In genomic region chrX:9843568-9843967, ce11 we compare ENCODE assay signal across 4 worm cellular contexts.
TF ChIP-seq lines count a peak whose summit lies in the region.

No protein-coding gene starts in this region.

TF ChIP-seq in whole organism, L1 larva, 84 proteins besides CTCF, POLR2A, EP300 and RAD21:
- no peak for TF ChIP-seq sox-4 (tag; optimal IDR thresholded peaks at IDR 0.05; lab: Kevin White, UChicago)
- TF ChIP-seq lsy-2 (tag; optimal IDR thresholded peaks at IDR 0.05; lab: Kevin White, UChicago): no peak
- no peak for TF ChIP-seq unc-86 (tag; optimal IDR thresholded peaks at IDR 0.05; lab: Kevin White, UChicago)
- TF ChIP-seq lin-15B (tag; optimal IDR thresholded peaks at IDR 0.05; lab: Kevin White, UChicago): no peak
- TF ChIP-seq mef-2 (tag; optimal IDR thresholded peaks at IDR 0.05; lab: Kevin White, UChicago): no peak
- no peak for TF ChIP-seq tbx-2 (tag; optimal IDR thresholded peaks at IDR 0.05; lab: Kevin White, UChicago)
- peak; percentile 7 for TF ChIP-seq lin-14 (GFP tag; optimal IDR thresholded peaks at IDR 0.05; lab: Kevin White, UChicago)
- no peak for TF ChIP-seq lin-13 (GFP tag; optimal IDR thresholded peaks at IDR 0.05; lab: Kevin White, UChicago)
- no peak for TF ChIP-seq sptf-1 (tag; optimal IDR thresholded peaks at IDR 0.05; lab: Kevin White, UChicago)
- peak; percentile 46 for TF ChIP-seq rnt-1 (tag; optimal IDR thresholded peaks at IDR 0.05; lab: Kevin White, UChicago)
- no peak for TF ChIP-seq C34B4.2 (tag; optimal IDR thresholded peaks at IDR 0.05; lab: Kevin White, UChicago)
- no peak for TF ChIP-seq dpl-1 (GFP tag; optimal IDR thresholded peaks at IDR 0.05; lab: Kevin White, UChicago)
- TF ChIP-seq irx-1 (tag; optimal IDR thresholded peaks at IDR 0.05; lab: Kevin White, UChicago): no peak
- TF ChIP-seq zag-1 (tag; optimal IDR thresholded peaks at IDR 0.05; lab: Kevin White, UChicago): no peak
- no peak for TF ChIP-seq snpc-4 (tag; optimal IDR thresholded peaks at IDR 0.05; lab: Kevin White, UChicago)
- TF ChIP-seq lin-39 (tag; optimal IDR thresholded peaks at IDR 0.05; lab: Kevin White, UChicago): no peak
- no peak for TF ChIP-seq nhr-90 (tag; optimal IDR thresholded peaks at IDR 0.05; lab: Kevin White, UChicago; ENCODE audit: poor library complexity)
- TF ChIP-seq egl-27 (tag; optimal IDR thresholded peaks at IDR 0.05; lab: Kevin White, UChicago): no peak

TF ChIP-seq in whole organism, L3 larva, 47 proteins besides CTCF, POLR2A, EP300 and RAD21:
- TF ChIP-seq egl-5 (tag; optimal IDR thresholded peaks at IDR 0.05; lab: Kevin White, UChicago) (peak; percentile 16), fkh-10 (GFP tag; optimal IDR thresholded peaks at IDR 0.05; lab: Kevin White, UChicago) (no peak)

TF ChIP-seq in whole organism, late embryonic, 69 proteins besides CTCF, POLR2A, EP300 and RAD21:
- no peak for TF ChIP-seq rnt-1 (tag; optimal IDR thresholded peaks at IDR 0.05; lab: Kevin White, UChicago)
- no peak for TF ChIP-seq ceh-18 (tag; optimal IDR thresholded peaks at IDR 0.05; lab: Kevin White, UChicago)
- TF ChIP-seq pat-9 (tag; optimal IDR thresholded peaks at IDR 0.05; lab: Kevin White, UChicago): no peak
- no peak for TF ChIP-seq ttx-3 (tag; optimal IDR thresholded peaks at IDR 0.05; lab: Kevin White, UChicago)
- no peak for TF ChIP-seq sox-2 (GFP tag; IDR thresholded peaks at IDR 0.05; lab: Robert Waterston, UW)
- no peak for TF ChIP-seq unc-86 (tag; optimal IDR thresholded peaks at IDR 0.05; lab: Kevin White, UChicago)
- no peak for TF ChIP-seq C38D4.7 (GFP tag; optimal IDR thresholded peaks at IDR 0.05; lab: Kevin White, UChicago)
- TF ChIP-seq unc-55 (GFP tag; optimal IDR thresholded peaks at IDR 0.05; lab: Kevin White, UChicago): peak; percentile 53

TF ChIP-seq in whole organism, mixed stage, embryonic, 35 proteins besides CTCF, POLR2A, EP300 and RAD21:
- TF ChIP-seq lsy-2 (tag; optimal IDR thresholded peaks at IDR 0.05; lab: Kevin White, UChicago) (no peak), ham-2 (GFP tag; optimal IDR thresholded peaks at IDR 0.05; lab: Kevin White, UChicago) (no peak), elt-3 (tag; optimal IDR thresholded peaks at IDR 0.05; lab: Kevin White, UChicago) (no peak), nhr-2 (tag; optimal IDR thresholded peaks at IDR 0.05; lab: Kevin White, UChicago) (no peak), blmp-1 (tag; optimal IDR thresholded peaks at IDR 0.05; lab: Kevin White, UChicago) (no peak), ceh-39 (tag; optimal IDR thresholded peaks at IDR 0.05; lab: Kevin White, UChicago) (no peak), M03D4.4 (tag; optimal IDR thresholded peaks at IDR 0.05; lab: Kevin White, UChicago) (no peak), pha-4 (tag; optimal IDR thresholded peaks at IDR 0.05; lab: Kevin White, UChicago) (no peak), zip-8 (tag; optimal IDR thresholded peaks at IDR 0.05; lab: Kevin White, UChicago) (no peak), hlh-1 (tag; optimal IDR thresholded peaks at IDR 0.05; lab: Kevin White, UChicago) (peak; percentile 59), mls-2 (tag; optimal IDR thresholded peaks at IDR 0.05; lab: Kevin White, UChicago) (no peak), unc-62 (GFP tag; optimal IDR thresholded peaks at IDR 0.05; lab: Kevin White, UChicago) (peak; percentile 69), ceh-83 (GFP tag; optimal IDR thresholded peaks at IDR 0.05; lab: Kevin White, UChicago) (no peak), cnd-1 (tag; optimal IDR thresholded peaks at IDR 0.05; lab: Kevin White, UChicago) (no peak), unc-39 (tag; optimal IDR thresholded peaks at IDR 0.05; lab: Kevin White, UChicago) (no peak), lin-13 (tag; optimal IDR thresholded peaks at IDR 0.05; lab: Kevin White, UChicago) (no peak)

Comparison
In these comparisons a context has a peak if more than half of its experiments do, and no peak if none do; other contexts are left out.
1. Of the 10 proteins assayed by ChIP-seq in both whole organism, L1 larva and whole organism, late embryonic: peak only in whole organism, L1 larva: rnt-1; only in whole organism, late embryonic: none; in both: none; in neither: 9.